Worm (Caenorhabditis elegans) whole organism, young adult: ENCODE data around the gene C09B8.4.

Experiments
- F52B5.7 ChIP-seq: sonication (generic microtip); optimal IDR thresholded peaks from 2 replicates; lab custom pipeline; 2016; ENCODE audit warnings: mild to moderate bottlenecking, missing genetic modification characterization, missing compliant biosample characterization
- ceh-79 ChIP-seq: sonication (generic microtip); optimal IDR thresholded peaks from 2 replicates; lab custom pipeline; 2017; ENCODE audit warnings: mild to moderate bottlenecking, missing genetic modification characterization, missing compliant biosample characterization
- fkh-3 ChIP-seq: sonication (generic microtip); optimal IDR thresholded peaks from 2 replicates; lab custom pipeline; 2016; ENCODE audit warnings: mild to moderate bottlenecking, missing genetic modification characterization, missing compliant biosample characterization
- hrde-1 ChIP-seq: sonication (generic microtip); optimal IDR thresholded peaks from 2 replicates; lab custom pipeline; 2016; ENCODE audit warnings: missing genetic modification characterization, mild to moderate bottlenecking, missing compliant biosample characterization, moderate library complexity, missing genotype, missing genetic modification reagents, borderline replicate concordance
- pbrm-1 ChIP-seq: fragments of 200-800 bp; sonication (Bioruptor generic); IDR thresholded peaks from 2 replicates; pipeline ENCODE4 v1.3.6; 2022; ENCODE audit warnings: missing genetic modification reagents, missing genetic modification characterization, missing compliant biosample characterization
- snpc-4 ChIP-seq, 5 experiments: fragments of 150-350 bp in 1 of 5; sonication (generic microtip) in 4 of 5; optimal IDR thresholded peaks; 2 replicates each; lab custom pipeline; 2014 to 2018; ENCODE audit warnings: missing genetic modification characterization in 5 of 5, missing biosample characterization in 3 of 5, antibody characterized with exemption in 2 of 5, mild to moderate bottlenecking in 2 of 5, missing compliant biosample characterization in 2 of 5, missing genotype in 2 of 5, moderate library complexity in 2 of 5, missing genetic modification reagents in 1 of 5
- zfh-2 ChIP-seq: fragments of 200-800 bp; sonication (Bioruptor generic); conservative IDR thresholded peaks from 2 replicates; pipeline ENCODE4 v1.3.6; 2022; ENCODE audit warnings: missing genetic modification reagents, missing genetic modification characterization, missing compliant biosample characterization

DNA sequence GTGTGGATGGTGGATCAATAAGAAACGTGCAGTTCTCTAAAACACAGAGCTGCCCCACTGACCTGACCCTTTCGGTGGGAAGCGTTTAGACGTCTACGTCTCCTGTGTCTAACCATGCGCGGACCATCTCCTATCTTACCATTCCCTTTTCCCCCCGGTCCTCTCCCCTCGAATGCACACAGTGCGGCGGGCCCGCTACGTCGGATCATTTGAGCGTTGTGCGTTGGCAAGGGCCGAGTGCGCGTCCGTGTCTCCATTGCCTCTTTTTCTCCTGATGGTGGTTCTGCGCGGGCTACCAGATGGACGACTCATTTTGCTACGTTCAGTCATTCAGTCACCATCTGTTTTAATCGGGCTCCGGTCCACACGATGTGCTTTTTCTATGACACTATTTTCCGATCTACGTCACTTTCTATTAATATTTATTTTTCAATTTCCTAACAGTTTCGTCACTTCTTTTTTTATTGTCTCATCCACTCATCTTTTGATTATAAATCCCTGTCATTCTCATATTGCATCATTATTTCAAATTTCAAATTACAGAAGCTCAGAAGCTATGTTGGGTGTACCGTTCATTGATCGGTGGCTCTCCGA, 24.0 kb downstream of the C09B8.4 start, which contains the start of gene inx-3:
- peak; percentile 88 for TF ChIP-seq zfh-2 (GFP tag; lab: Robert Waterston, UW)
- TF ChIP-seq snpc-4 (GFP tag; optimal IDR thresholded peaks at IDR 0.05; lab: Kevin White, UChicago), result no peak
- TF ChIP-seq snpc-4 (tag; optimal IDR thresholded peaks at IDR 0.05; lab: Kevin White, UChicago), result no peak
- TF ChIP-seq fkh-3 (tag; lab: Kevin White, UChicago), result no peak
- TF ChIP-seq hrde-1 (tag; lab: Kevin White, UChicago), result no peak
- TF ChIP-seq pbrm-1, result no peak
- TF ChIP-seq ceh-79, result no peak
- no peak for TF ChIP-seq F52B5.7 (tag; lab: Kevin White, UChicago)
